Worm (Caenorhabditis elegans): Measurements from ENCODE around the gene srd-55.

Gene srd-55

DNA sequence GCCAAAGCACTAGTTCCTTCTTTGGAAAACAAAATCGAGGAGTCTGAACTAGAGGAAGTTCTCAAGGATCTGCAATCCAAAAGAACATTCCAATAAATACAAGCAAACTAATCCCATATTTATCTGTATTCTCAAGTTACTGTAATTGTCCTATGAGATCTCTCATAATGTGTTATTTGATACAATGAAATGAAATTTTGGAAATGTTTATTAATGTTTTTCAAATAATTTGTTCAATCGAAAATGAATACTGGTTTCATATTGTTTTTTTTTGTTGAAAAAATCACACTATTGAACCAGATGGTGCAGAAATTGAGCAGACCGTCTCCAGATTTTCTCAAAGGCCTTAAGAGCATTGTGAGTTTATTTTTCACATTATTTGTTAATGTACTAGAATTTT is 33.3 kb upstream of the srd-55 start, which contains the start of gene F43E2.1:
TSS of gene F43E2.1 (plus strand) at position 301 of the 400 bp plus-strand sequence.
- TF ChIP-seq unc-98 (GFP tag; IDR thresholded peaks at IDR 0.05), result no peak
- TF ChIP-seq efl-1 (optimal IDR thresholded peaks at IDR 0.05), result no peak
- TF ChIP-seq efl-1 (GFP tag; optimal IDR thresholded peaks at IDR 0.05 in 1 of 2), result peak in 1 of 2 experiments; percentile 79
- no peak for TF ChIP-seq efl-3 (GFP tag; optimal IDR thresholded peaks at IDR 0.05)

DNA sequence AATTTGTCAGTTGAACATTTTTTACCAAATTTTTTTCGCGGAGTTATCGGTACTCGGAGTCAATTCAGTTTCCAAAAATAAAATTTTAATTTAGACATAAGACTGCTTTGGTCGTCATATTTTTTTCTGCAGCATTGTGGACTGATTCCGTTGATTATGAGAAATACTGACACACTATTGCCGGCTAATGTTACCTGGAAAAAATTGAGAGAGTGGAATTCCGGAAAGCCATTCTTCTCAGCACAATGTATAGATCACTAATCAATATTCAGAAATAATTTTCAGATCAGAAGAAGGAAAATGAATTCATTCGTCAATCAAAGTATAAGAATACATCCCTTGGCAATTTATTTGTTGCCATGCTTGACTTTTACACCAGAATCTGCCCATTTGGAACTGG is 29.3 kb upstream of the srd-55 start, which contains the start of gene C07D10.6:
TSS of gene C07D10.6 (plus strand) at position 301 of the 400 bp plus-strand sequence.
- TF ChIP-seq nhr-19 (GFP tag; conservative IDR thresholded peaks at IDR 0.05), result no peak
- TF ChIP-seq lin-15B (tag; optimal IDR thresholded peaks at IDR 0.05), result no peak

DNA sequence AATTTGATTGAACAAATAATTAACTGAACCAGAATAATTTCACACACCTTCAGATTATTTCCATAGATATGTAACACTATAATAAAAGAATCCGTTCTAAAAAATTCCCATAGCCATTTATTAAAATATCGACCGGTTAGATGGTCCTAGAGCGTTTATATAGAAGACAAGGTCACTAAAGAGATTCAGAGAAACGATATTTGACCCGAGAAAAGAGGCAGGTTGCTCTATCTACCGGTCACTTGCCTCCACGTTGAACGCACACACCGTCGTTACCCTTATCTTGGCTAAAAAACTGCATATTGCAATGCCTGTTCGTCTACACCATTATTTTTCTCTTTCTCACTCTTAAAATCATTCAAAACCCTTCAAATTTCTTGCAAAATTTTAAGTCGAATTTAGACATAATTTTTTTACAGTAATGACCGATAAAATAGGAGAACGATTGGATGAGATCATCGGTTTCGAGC is 27.1 kb upstream of the srd-55 start, which contains the start of gene C07D10.5:
TSS of gene C07D10.5 (plus strand) at position 420 of the 470 bp plus-strand sequence.
- no peak for TF ChIP-seq nhr-11 (tag; optimal IDR thresholded peaks at IDR 0.05)
- TF ChIP-seq tlp-1 (tag; optimal IDR thresholded peaks at IDR 0.05), result no peak
- no peak for TF ChIP-seq lir-3 (tag; optimal IDR thresholded peaks at IDR 0.05; ENCODE audit: poor library complexity)
- TF ChIP-seq unc-30 (tag; optimal IDR thresholded peaks at IDR 0.05), result no peak
- TF ChIP-seq nhr-77 (tag; optimal IDR thresholded peaks at IDR 0.05), result no peak
- TF ChIP-seq unc-98 (GFP tag; IDR thresholded peaks at IDR 0.05), result no peak
- no peak for TF ChIP-seq dpl-1 (GFP tag; optimal IDR thresholded peaks at IDR 0.05)
- no peak for TF ChIP-seq rnt-1 (tag; optimal IDR thresholded peaks at IDR 0.05)
- TF ChIP-seq nhr-19 (GFP tag; conservative IDR thresholded peaks at IDR 0.05), result no peak
- no peak for TF ChIP-seq egl-13 (tag; optimal IDR thresholded peaks at IDR 0.05)
- TF ChIP-seq nhr-20 (tag; optimal IDR thresholded peaks at IDR 0.05), result no peak
- no peak for TF ChIP-seq efl-1 (optimal IDR thresholded peaks at IDR 0.05)
- TF ChIP-seq efl-1 (GFP tag; optimal IDR thresholded peaks at IDR 0.05 in 1 of 2), result no peak
- no peak for TF ChIP-seq mef-2 (tag; optimal IDR thresholded peaks at IDR 0.05)
- no peak for TF ChIP-seq zag-1 (tag; optimal IDR thresholded peaks at IDR 0.05)
- no peak for TF ChIP-seq sox-4 (tag; optimal IDR thresholded peaks at IDR 0.05)
- TF ChIP-seq egl-27 (tag; optimal IDR thresholded peaks at IDR 0.05), result no peak
- no peak for TF ChIP-seq unc-130 (tag; optimal IDR thresholded peaks at IDR 0.05)
- TF ChIP-seq skn-1 (tag; optimal IDR thresholded peaks at IDR 0.05), result no peak
- TF ChIP-seq unc-86 (tag; optimal IDR thresholded peaks at IDR 0.05), result no peak
- TF ChIP-seq nhr-237 (tag; optimal IDR thresholded peaks at IDR 0.05), result no peak

DNA sequence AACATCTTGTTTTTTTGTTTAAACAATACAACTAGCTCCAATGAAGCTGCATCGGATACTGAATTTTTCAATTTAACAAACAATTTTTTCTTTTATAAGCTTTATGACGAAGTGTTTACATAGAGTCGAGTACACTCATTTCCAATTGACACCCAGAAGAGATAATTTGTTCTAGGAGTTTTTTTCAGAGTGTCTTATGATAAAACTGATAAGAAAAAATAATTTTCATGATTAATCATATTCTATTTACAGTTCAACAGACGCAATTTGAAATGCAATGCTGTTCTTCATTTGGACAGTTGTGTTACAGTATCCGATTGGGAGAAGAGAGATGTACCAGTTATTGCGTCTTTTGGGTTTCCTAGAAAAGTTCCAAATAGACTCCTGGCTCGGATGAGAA is 26.3 kb upstream of the srd-55 start:
- TF ChIP-seq pag-3 (tag; optimal IDR thresholded peaks at IDR 0.05; ENCODE audit: borderline replicate concordance, insufficient read depth) (no peak), sptf-1 (tag; optimal IDR thresholded peaks at IDR 0.05) (no peak), mdl-1 (tag; optimal IDR thresholded peaks at IDR 0.05) (no peak), aha-1 (tag; optimal IDR thresholded peaks at IDR 0.05) (no peak), irx-1 (tag; optimal IDR thresholded peaks at IDR 0.05) (no peak), efl-1 (optimal IDR thresholded peaks at IDR 0.05) (no peak), efl-1 (GFP tag; optimal IDR thresholded peaks at IDR 0.05 in 1 of 2) (no peak), nhr-11 (tag; optimal IDR thresholded peaks at IDR 0.05) (no peak), ama-1 (optimal IDR thresholded peaks at IDR 0.05) (no peak), ceh-63 (GFP tag; optimal IDR thresholded peaks at IDR 0.05) (no peak), fos-1 (tag; optimal IDR thresholded peaks at IDR 0.05) (no peak), aly-2 (tag; optimal IDR thresholded peaks at IDR 0.05) (no peak), nhr-19 (GFP tag; conservative IDR thresholded peaks at IDR 0.05) (no peak), pqm-1 (tag; optimal IDR thresholded peaks at IDR 0.05) (no peak), nhr-85 (tag) (no peak), nhr-77 (tag; optimal IDR thresholded peaks at IDR 0.05) (no peak), efl-3 (GFP tag; optimal IDR thresholded peaks at IDR 0.05) (no peak)

DNA sequence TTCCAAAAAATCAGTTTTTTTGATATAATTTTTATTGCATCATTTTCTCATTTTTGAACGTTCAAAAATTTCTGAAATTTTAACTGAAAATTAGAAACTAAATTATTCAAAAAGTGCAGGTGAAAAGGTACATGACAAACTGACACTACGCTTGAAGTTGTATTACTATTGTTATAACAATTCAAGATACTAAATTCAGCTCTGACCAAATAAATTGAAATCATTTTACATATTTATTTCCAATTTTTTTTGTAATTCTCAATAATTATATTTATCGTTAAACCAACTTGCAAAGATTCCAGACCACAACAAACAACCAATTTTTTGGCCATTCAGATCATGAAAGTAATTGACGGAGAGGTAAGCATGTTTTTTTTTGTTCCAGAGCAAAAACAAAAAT is 22.9 kb upstream of the srd-55 start, which contains the start of gene sre-3:
TSS of gene sre-3 (plus strand) at position 301 of the 400 bp plus-strand sequence.
- TF ChIP-seq C16A3.4 (tag; optimal IDR thresholded peaks at IDR 0.05) (no peak), alr-1 (tag; optimal IDR thresholded peaks at IDR 0.05; ENCODE audit: borderline replicate concordance) (no peak), irx-1 (tag; optimal IDR thresholded peaks at IDR 0.05) (no peak), sox-4 (tag; optimal IDR thresholded peaks at IDR 0.05) (no peak), lin-14 (GFP tag; optimal IDR thresholded peaks at IDR 0.05) (no peak)
